Worm (Caenorhabditis elegans) whole organism, L4 larva: Measurements from ENCODE around the gene slc-36.3.
A peak's percentile ranks its signal among the peaks of the same experiment; 100 is the strongest.
"Not testable (repeated sequence)": the region's sequence is repeated elsewhere in the genome, so short reads cannot be mapped to it uniquely, and the experiment has no call there.

ENCODE experiments used
- F44E2.7 ChIP-seq: fragments of 200-800 bp; sonication (Bioruptor generic); IDR thresholded peaks from 2 replicates; pipeline ENCODE4 v2.1.2; 2022; ENCODE audit warnings: missing genetic modification characterization, missing compliant biosample characterization
- F49E8.2 ChIP-seq: sonication (generic microtip); optimal IDR thresholded peaks from 2 replicates; lab custom pipeline; 2016; ENCODE audit warnings: missing compliant biosample characterization, mild to moderate bottlenecking, missing genetic modification characterization, borderline replicate concordance
- Y105C5A.15 ChIP-seq: fragments of 200-800 bp; sonication (Bioruptor generic); IDR thresholded peaks from 2 replicates; pipeline ENCODE4 v1.3.6; 2022; ENCODE audit warnings: missing genetic modification characterization, missing compliant biosample characterization
- Y48G9A.11 ChIP-seq: fragments of 200-800 bp; sonication (Bioruptor generic); IDR thresholded peaks from 2 replicates; pipeline ENCODE4 v1.3.6; 2022; ENCODE audit warnings: missing genetic modification reagents, missing genetic modification characterization, missing compliant biosample characterization
- arid-1 ChIP-seq: fragments of 200-800 bp; sonication (Bioruptor generic); conservative IDR thresholded peaks from 2 replicates; pipeline ENCODE4 v1.3.6; 2022; ENCODE audit warnings: missing genetic modification reagents, missing genetic modification characterization, missing compliant biosample characterization
- ceh-20 ChIP-seq: fragments of 200-800 bp; sonication (Bioruptor generic); IDR thresholded peaks from 2 replicates; pipeline ENCODE4 v1.3.6; 2022; ENCODE audit warnings: missing genetic modification reagents, missing genetic modification characterization, missing compliant biosample characterization
- ceh-44 ChIP-seq: fragments of 200-800 bp; sonication (Bioruptor generic); IDR thresholded peaks from 2 replicates; pipeline ENCODE4 v1.3.6; 2022; ENCODE audit warnings: missing genetic modification reagents, missing genetic modification characterization, missing compliant biosample characterization
- ceh-62 ChIP-seq: sonication (generic microtip); optimal IDR thresholded peaks from 2 replicates; lab custom pipeline; 2017; ENCODE audit warnings: missing biosample characterization, missing genetic modification characterization
- ceh-82 ChIP-seq: sonication (generic microtip); optimal IDR thresholded peaks from 2 replicates; lab custom pipeline; 2017; ENCODE audit warnings: missing biosample characterization, missing genetic modification characterization
- cey-2 ChIP-seq: sonication (generic microtip); optimal IDR thresholded peaks from 3 replicates; lab custom pipeline; 2017; ENCODE audit warnings: missing genetic modification characterization, mild to moderate bottlenecking, missing compliant biosample characterization, antibody characterized with exemption, borderline replicate concordance; ENCODE audit not compliant: insufficient read depth
- daf-16 ChIP-seq, 3 experiments: sonication (generic microtip); optimal IDR thresholded peaks; 2 replicates each; lab custom pipeline; 2016 to 2017; ENCODE audit warnings: missing genetic modification characterization in 3 of 3, missing genetic modification reagents in 3 of 3, mild to moderate bottlenecking in 2 of 3, missing compliant biosample characterization in 2 of 3, missing biosample characterization in 1 of 3, moderate library complexity in 1 of 3
- daf-8 ChIP-seq: fragments of 200-800 bp; sonication (Bioruptor generic); IDR thresholded peaks from 2 replicates; pipeline ENCODE4 v1.3.6; 2022; ENCODE audit warnings: missing genetic modification characterization, missing compliant biosample characterization
- dmd-6 ChIP-seq: fragments of 200-800 bp; sonication (Bioruptor generic); IDR thresholded peaks from 2 replicates; pipeline ENCODE4 v1.3.6; 2022; ENCODE audit warnings: missing genetic modification reagents, missing genetic modification characterization, missing compliant biosample characterization
- dmd-8 ChIP-seq: fragments of 200-800 bp; sonication (Bioruptor generic); IDR thresholded peaks from 2 replicates; pipeline ENCODE4 v1.3.6; 2022; ENCODE audit warnings: missing genetic modification characterization, missing compliant biosample characterization
- dmd-9 ChIP-seq: fragments of 200-800 bp; sonication (Bioruptor generic); IDR thresholded peaks from 2 replicates; pipeline ENCODE4 v1.3.6; 2022; ENCODE audit warnings: missing genetic modification reagents, missing genetic modification characterization, missing compliant biosample characterization
- egl-27 ChIP-seq: sonication (generic microtip); optimal IDR thresholded peaks from 3 replicates; lab custom pipeline; 2017; ENCODE audit warnings: missing biosample characterization, missing genetic modification reagents, missing genetic modification characterization
- gei-8 ChIP-seq: fragments of 200-800 bp; sonication (Bioruptor generic); optimal IDR thresholded peaks from 2 replicates; lab custom pipeline; 2018; ENCODE audit warnings: mild to moderate bottlenecking, missing genetic modification characterization, missing compliant biosample characterization
- hif-1 ChIP-seq, 2 experiments: sonication (generic microtip); optimal IDR thresholded peaks; 2 replicates each; lab custom pipeline; 2016 to 2017; ENCODE audit warnings: missing compliant biosample characterization in 2 of 2, missing genetic modification characterization in 2 of 2, missing genetic modification reagents in 2 of 2, missing genotype in 2 of 2, mild to moderate bottlenecking in 1 of 2
- hlh-30 ChIP-seq: sonication (generic microtip); optimal IDR thresholded peaks from 2 replicates; lab custom pipeline; 2017; ENCODE audit warnings: antibody characterized with exemption, mild to moderate bottlenecking, missing genetic modification characterization, missing compliant biosample characterization; ENCODE audit not compliant: insufficient read depth
- lin-1 ChIP-seq: fragments of 200-800 bp; sonication (Bioruptor generic); IDR thresholded peaks from 2 replicates; pipeline ENCODE4 v1.3.6; 2022; ENCODE audit warnings: missing genetic modification reagents, missing genetic modification characterization, missing compliant biosample characterization
- lin-15B ChIP-seq: fragments of 150-350 bp; sonication (generic microtip); optimal IDR thresholded peaks from 3 replicates; lab custom pipeline; 2014; ENCODE audit warnings: missing biosample characterization, missing genetic modification characterization
- mdl-1 ChIP-seq, 2 experiments: fragments of 150-350 bp in 1 of 2; sonication (generic microtip) in 1 of 2; optimal IDR thresholded peaks; 2 replicates each; lab custom pipeline; 2014 to 2017; ENCODE audit warnings: missing biosample characterization in 2 of 2, missing genetic modification characterization in 2 of 2
- mep-1 ChIP-seq: fragments of 150-350 bp; sonication (generic microtip); optimal IDR thresholded peaks from 3 replicates; lab custom pipeline; 2014; ENCODE audit warnings: missing biosample characterization, missing genetic modification characterization
- mxl-2 ChIP-seq: fragments of 200-800 bp; sonication (Bioruptor generic); conservative IDR thresholded peaks from 2 replicates; pipeline ENCODE4 v1.3.6; 2022; ENCODE audit warnings: missing genetic modification reagents, missing genetic modification characterization, missing compliant biosample characterization
- mxl-3 ChIP-seq: fragments of 200-800 bp; sonication (Bioruptor generic); optimal IDR thresholded peaks from 2 replicates; lab custom pipeline; 2018; ENCODE audit warnings: mild to moderate bottlenecking, missing genetic modification characterization, missing compliant biosample characterization
- nhr-42 ChIP-seq: fragments of 200-800 bp; sonication (Bioruptor generic); IDR thresholded peaks from 2 replicates; pipeline ENCODE4 v1.3.6; 2022; ENCODE audit warnings: missing genetic modification characterization, missing compliant biosample characterization
- nhr-6 ChIP-seq: fragments of 150-350 bp; optimal IDR thresholded peaks from 2 replicates; lab custom pipeline; 2014; ENCODE audit warnings: missing biosample characterization, missing genetic modification characterization
- nhr-76 ChIP-seq: fragments of 150-350 bp; optimal IDR thresholded peaks from 2 replicates; lab custom pipeline; 2014; ENCODE audit warnings: missing biosample characterization, missing genetic modification characterization
- nhr-77 ChIP-seq: fragments of 150-350 bp; optimal IDR thresholded peaks from 2 replicates; lab custom pipeline; 2014; ENCODE audit warnings: missing biosample characterization, missing genetic modification characterization
- unc-62 ChIP-seq, 3 experiments: fragments of 150-350 bp in 1 of 3; sonication (generic microtip); optimal IDR thresholded peaks in 2 of 3; peaks in 1 of 3; 1 replicate in 1 of 3; 2 replicates in 2 of 3; lab custom pipeline; 2014 to 2017; ENCODE audit warnings: missing biosample characterization in 3 of 3, missing genetic modification characterization in 3 of 3, missing genetic modification reagents in 3 of 3, missing genotype in 1 of 3
- vab-7 ChIP-seq: fragments of 200-800 bp; sonication (Bioruptor generic); IDR thresholded peaks from 2 replicates; pipeline ENCODE4 v1.3.6; 2022; ENCODE audit warnings: missing genetic modification reagents, missing genetic modification characterization, missing compliant biosample characterization
- zag-1 ChIP-seq: fragments of 150-350 bp; optimal IDR thresholded peaks from 2 replicates; lab custom pipeline; 2014; ENCODE audit warnings: missing biosample characterization, missing genetic modification characterization

The slc-36.3 gene

ce11 chrV:20568995-20569394 lies 25.0 kb upstream of the slc-36.3 start, which contains the start of gene F26F2.4:
F26F2.4 (plus strand) TSS chrV:20569295.
- not testable (repeated sequence) for TF ChIP-seq F44E2.7; ceh-82 (tag; lab: Kevin White, UChicago); nhr-77 (tag; lab: Kevin White, UChicago)
- TF ChIP-seq, all 104 proteins: peak for 0; not testable (repeated sequence) for 104

- no peak for TF ChIP-seq egl-27
- no peak for TF ChIP-seq nhr-42 (GFP tag; lab: Robert Waterston, UW)
- TF ChIP-seq hif-1 (tag; optimal IDR thresholded peaks at IDR 0.05; lab: Kevin White, UChicago), result no peak
- TF ChIP-seq mdl-1 (tag; optimal IDR thresholded peaks at IDR 0.05; lab: Kevin White, UChicago), result no peak
- TF ChIP-seq cey-2 (tag; lab: Kevin White, UChicago), result no peak
- no peak for TF ChIP-seq mxl-3 (GFP tag; lab: Kevin White, UChicago)
- TF ChIP-seq ceh-44 (GFP tag; lab: Robert Waterston, UW), result no peak
- TF ChIP-seq ceh-20 (GFP tag; lab: Robert Waterston, UW), result no peak
- TF ChIP-seq dmd-6, result no peak
- TF ChIP-seq nhr-76 (tag; lab: Kevin White, UChicago), result no peak
Measured at ce11 chrV:20566454-20566853, 22.5 kb upstream of the slc-36.3 start, which contains the start of gene F26F2.3. F26F2.3 (minus strand) TSS chrV:20566554.

DNA sequence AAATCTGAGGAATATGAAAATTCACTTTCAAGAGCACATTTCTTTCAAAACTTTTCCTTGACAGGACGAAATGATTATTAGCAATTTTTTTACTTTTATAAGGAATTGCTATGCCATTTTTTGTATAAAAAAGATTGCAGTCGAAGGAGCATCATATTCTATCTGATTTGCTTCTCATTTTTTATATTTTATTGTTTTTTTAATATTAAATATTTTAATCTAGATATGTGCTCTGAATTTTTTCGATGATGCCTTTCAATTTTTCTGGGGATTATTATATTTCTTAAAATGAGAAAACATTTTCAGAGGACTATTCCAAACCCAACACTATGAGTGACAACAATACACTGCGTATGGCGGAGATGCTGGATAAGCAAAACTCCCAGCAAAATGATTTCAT lies 20.1 kb upstream of the slc-36.3 start, which contains the start of gene F26F2.13:
TSS of gene F26F2.13 (plus strand) at position 301 of the 400 bp plus-strand sequence.
- not testable (repeated sequence) for TF ChIP-seq nhr-6 (tag; lab: Kevin White, UChicago); daf-16 (GFP tag; optimal IDR thresholded peaks at IDR 0.05; lab: Kevin White, UChicago); daf-16 (tag; optimal IDR thresholded peaks at IDR 0.05; lab: Kevin White, UChicago); vab-7 (GFP tag; lab: Robert Waterston, UW)

ce11 chrV:20561795-20562194 lies 17.8 kb upstream of the slc-36.3 start, which contains the start of gene F26F2.1:
F26F2.1 (minus strand) TSS chrV:20561895.
- TF ChIP-seq nhr-76 (tag; lab: Kevin White, UChicago) (no peak), arid-1 (GFP tag; lab: Robert Waterston, UW) (no peak), ceh-20 (GFP tag; lab: Robert Waterston, UW) (no peak), daf-16 (GFP tag; optimal IDR thresholded peaks at IDR 0.05; lab: Kevin White, UChicago) (no peak), daf-16 (tag; optimal IDR thresholded peaks at IDR 0.05; lab: Kevin White, UChicago) (no peak)
- TF ChIP-seq, all 104 proteins: peak for 0

- TF ChIP-seq lin-1 (GFP tag; lab: Robert Waterston, UW), result no peak
- TF ChIP-seq egl-27, result no peak
- TF ChIP-seq Y105C5A.15 (GFP tag; lab: Robert Waterston, UW), result no peak
- no peak for TF ChIP-seq hlh-30 (tag; lab: Kevin White, UChicago)
- no peak for TF ChIP-seq Y48G9A.11 (GFP tag; lab: Robert Waterston, UW)
- TF ChIP-seq daf-8 (GFP tag; lab: Robert Waterston, UW), result no peak
- no peak for TF ChIP-seq mep-1
- TF ChIP-seq F49E8.2, result no peak
Measured at ce11 chrV:20558270-20558669, 14.3 kb upstream of the slc-36.3 start, which contains the start of gene abf-4. abf-4 (minus strand) TSS chrV:20558370.

DNA sequence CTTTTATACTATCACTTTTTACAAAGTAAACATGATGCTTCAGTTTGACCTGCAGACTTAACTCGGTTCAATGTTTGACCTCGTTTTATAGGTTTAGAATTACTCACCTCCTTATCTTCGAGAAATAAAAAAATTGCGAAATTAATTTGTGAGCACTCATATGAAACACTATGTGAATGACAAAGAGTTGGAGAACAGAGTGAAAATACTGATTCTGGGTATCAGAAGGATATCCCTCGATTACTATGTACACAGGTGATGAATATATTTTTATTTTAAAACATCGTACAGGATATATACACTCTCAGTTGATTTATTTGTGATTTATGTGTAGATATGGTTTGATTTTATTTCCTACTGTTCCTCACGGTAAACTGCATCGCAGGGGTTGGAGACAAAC lies 12.3 kb upstream of the slc-36.3 start, which contains the start of gene Y38H6C.23:
TSS of gene Y38H6C.23 (minus strand) at position 101 of the 400 bp plus-strand sequence.
- TF ChIP-seq mxl-2 (no peak), F49E8.2 (no peak), dmd-9 (no peak), lin-15B (tag; lab: Kevin White, UChicago) (no peak), zag-1 (tag; lab: Kevin White, UChicago) (no peak), unc-62 (GFP tag; optimal IDR thresholded peaks at IDR 0.05 in 1 of 2; lab: Kevin White, UChicago) (peak in 1 of 2 experiments; percentile 37), unc-62 (tag; optimal IDR thresholded peaks at IDR 0.05; lab: Kevin White, UChicago) (no peak), gei-8 (GFP tag; lab: Kevin White, UChicago) (no peak), dmd-6 (peak; percentile 66), dmd-8 (GFP tag; lab: Robert Waterston, UW) (no peak), lin-1 (GFP tag; lab: Robert Waterston, UW) (no peak), ceh-62 (tag; lab: Kevin White, UChicago) (no peak)
- TF ChIP-seq, all 104 proteins: peak for 2
